Worm (Caenorhabditis elegans): ENCODE measurements around the gene Y39E4B.13.

The Y39E4B.13 gene

ce11 chrIII:13067884-13068767 is 22.8 kb upstream of the Y39E4B.13 start (continued):
- TF ChIP-seq lin-14 (GFP tag; optimal IDR thresholded peaks at IDR 0.05): peak; percentile 97
- no peak for TF ChIP-seq nhr-76 (tag; optimal IDR thresholded peaks at IDR 0.05)
- no peak for TF ChIP-seq tlp-1 (tag; optimal IDR thresholded peaks at IDR 0.05)
- TF ChIP-seq hpl-2 (GFP tag; optimal IDR thresholded peaks at IDR 0.05): no peak
- peak; percentile 38 for TF ChIP-seq vab-15 (tag; optimal IDR thresholded peaks at IDR 0.05)
- TF ChIP-seq isw-1 (GFP tag; IDR thresholded peaks at IDR 0.05): peak; percentile 62
- peak; percentile 82 for TF ChIP-seq dsc-1 (tag; optimal IDR thresholded peaks at IDR 0.05)
- no peak for TF ChIP-seq hlh-17 (GFP tag; optimal IDR thresholded peaks at IDR 0.05; ENCODE audit: borderline replicate concordance)
- TF ChIP-seq fos-1 (tag; optimal IDR thresholded peaks at IDR 0.05): peak; percentile 65
- TF ChIP-seq snpc-4 (tag; optimal IDR thresholded peaks at IDR 0.05): peak; percentile 32
- no peak for TF ChIP-seq ces-1 (GFP tag; optimal IDR thresholded peaks at IDR 0.05)
- TF ChIP-seq xbp-1 (tag; optimal IDR thresholded peaks at IDR 0.05): peak; percentile 78
- TF ChIP-seq lin-15B (tag; optimal IDR thresholded peaks at IDR 0.05): peak; percentile 32
- TF ChIP-seq Y116A8C.19 (tag; optimal IDR thresholded peaks at IDR 0.05; ENCODE audit: borderline replicate concordance): no peak
- peak; percentile 86 for TF ChIP-seq lin-13 (GFP tag; optimal IDR thresholded peaks at IDR 0.05)
- TF ChIP-seq tbx-2 (tag; optimal IDR thresholded peaks at IDR 0.05): peak; percentile 85
- TF ChIP-seq ets-5 (GFP tag; IDR thresholded peaks at IDR 0.05): no peak
- peak; percentile 81 for TF ChIP-seq ztf-4 (tag; optimal IDR thresholded peaks at IDR 0.05)
- TF ChIP-seq nhr-12 (tag; optimal IDR thresholded peaks at IDR 0.05): no peak
- TF ChIP-seq C34B4.2 (tag; optimal IDR thresholded peaks at IDR 0.05): no peak
- peak; percentile 40 for TF ChIP-seq zip-4 (GFP tag; optimal IDR thresholded peaks at IDR 0.05)
- peak; percentile 73; the same call in 1 of the 2 replicates for TF ChIP-seq ceh-88 (GFP tag; IDR thresholded peaks at IDR 0.05)
- TF ChIP-seq unc-130 (tag; optimal IDR thresholded peaks at IDR 0.05): peak; percentile 9
- TF ChIP-seq snu-23 (GFP tag; optimal IDR thresholded peaks at IDR 0.05): peak; percentile 94
- TF ChIP-seq lsy-2 (tag; optimal IDR thresholded peaks at IDR 0.05): peak; percentile 77 to 87
- peak; percentile 20 for TF ChIP-seq elt-2 (tag; optimal IDR thresholded peaks at IDR 0.05)
- no peak for TF ChIP-seq alr-1 (tag; optimal IDR thresholded peaks at IDR 0.05; ENCODE audit: borderline replicate concordance)
- TF ChIP-seq fkh-10 (GFP tag; optimal IDR thresholded peaks at IDR 0.05): peak; percentile 90
- TF ChIP-seq lin-35 (GFP tag; optimal IDR thresholded peaks at IDR 0.05): peak; percentile 66 to 71
- TF ChIP-seq efl-3 (GFP tag; optimal IDR thresholded peaks at IDR 0.05): no peak
- TF ChIP-seq F16B12.6 (tag; optimal IDR thresholded peaks at IDR 0.05): peak; percentile 19
- no peak for TF ChIP-seq sup-37 (GFP tag; optimal IDR thresholded peaks at IDR 0.05)
- no peak for TF ChIP-seq unc-30 (tag; optimal IDR thresholded peaks at IDR 0.05)
- peak; percentile 83 for TF ChIP-seq nhr-20 (tag; optimal IDR thresholded peaks at IDR 0.05)
- no peak for TF ChIP-seq hlh-4 (tag; optimal IDR thresholded peaks at IDR 0.05)
- TF ChIP-seq blmp-1 (tag; optimal IDR thresholded peaks at IDR 0.05): peak; percentile 78
- peak; percentile 98 for TF ChIP-seq fkh-8 (tag; optimal IDR thresholded peaks at IDR 0.05)
- TF ChIP-seq nhr-84 (tag; optimal IDR thresholded peaks at IDR 0.05): no peak
- TF ChIP-seq ceh-8 (GFP tag; optimal IDR thresholded peaks at IDR 0.05): peak; percentile 85

ce11 chrIII:13069416-13069815 is 21.5 kb upstream of the Y39E4B.13 start:
- peak; percentile 1 for TF ChIP-seq mep-1 (tag; optimal IDR thresholded peaks at IDR 0.05)
- no peak for TF ChIP-seq vab-15 (tag; optimal IDR thresholded peaks at IDR 0.05)
- peak; percentile 66 for TF ChIP-seq nhr-85 (tag)

Measured in whole organism, L1 larva.